Worm (Caenorhabditis elegans) whole organism, late embryonic: ENCODE data around the gene R09H3.3.

Experiments used
- K02D7.2 ChIP-seq: sonication (generic microtip); optimal IDR thresholded peaks from 2 replicates; lab custom pipeline; 2017; ENCODE audit warnings: mild to moderate bottlenecking, missing genetic modification characterization, missing compliant biosample characterization
- K09A11.1 ChIP-seq: sonication (generic microtip); optimal IDR thresholded peaks from 2 replicates; lab custom pipeline; 2017; ENCODE audit warnings: antibody characterized with exemption, mild to moderate bottlenecking, missing genetic modification characterization, missing compliant biosample characterization; ENCODE audit not compliant: insufficient read depth
- T23F11.4 ChIP-seq: fragments of 200-800 bp; sonication (Bioruptor generic); optimal IDR thresholded peaks from 2 replicates; lab custom pipeline; 2018; ENCODE audit warnings: mild to moderate bottlenecking, missing genetic modification characterization, missing compliant biosample characterization
- Y22D7AL.16 ChIP-seq: sonication (generic microtip); optimal IDR thresholded peaks from 2 replicates; lab custom pipeline; 2016; ENCODE audit warnings: missing genetic modification characterization, missing compliant biosample characterization
- ahr-1 ChIP-seq: sonication (generic microtip); optimal IDR thresholded peaks from 2 replicates; lab custom pipeline; 2016; ENCODE audit warnings: missing genetic modification characterization, missing compliant biosample characterization
- ama-1 ChIP-seq: fragments of 150-350 bp; optimal IDR thresholded peaks from 2 replicates; lab custom pipeline; 2014
- ceh-14 ChIP-seq: sonication (generic microtip); optimal IDR thresholded peaks from 2 replicates; lab custom pipeline; 2016; ENCODE audit warnings: missing genotype, missing genetic modification characterization, missing compliant biosample characterization
- ceh-18 ChIP-seq: sonication (generic microtip); optimal IDR thresholded peaks from 2 replicates; lab custom pipeline; 2016; ENCODE audit warnings: missing genetic modification characterization, missing compliant biosample characterization
- ceh-19 ChIP-seq: fragments of 200-800 bp; sonication (Bioruptor generic); optimal IDR thresholded peaks from 2 replicates; lab custom pipeline; 2018; ENCODE audit warnings: mild to moderate bottlenecking, missing genetic modification characterization, missing compliant biosample characterization
- ceh-24 ChIP-seq: sonication (generic microtip); optimal IDR thresholded peaks from 2 replicates; lab custom pipeline; 2016; ENCODE audit warnings: mild to moderate bottlenecking, missing genetic modification characterization, missing compliant biosample characterization
- ceh-30 ChIP-seq: fragments of 150-350 bp; optimal IDR thresholded peaks from 2 replicates; lab custom pipeline; 2014; ENCODE audit warnings: missing biosample characterization, missing genetic modification characterization
- ceh-34 ChIP-seq: sonication (generic microtip); optimal IDR thresholded peaks from 2 replicates; lab custom pipeline; 2016; ENCODE audit warnings: mild to moderate bottlenecking, missing genetic modification characterization, missing compliant biosample characterization
- ceh-48 ChIP-seq: sonication (generic microtip); optimal IDR thresholded peaks from 2 replicates; lab custom pipeline; 2016; ENCODE audit warnings: missing genetic modification characterization, inconsistent platforms, missing compliant biosample characterization
- ceh-6 ChIP-seq: fragments of 200-800 bp; sonication (Bioruptor generic); optimal IDR thresholded peaks from 2 replicates; lab custom pipeline; 2018; ENCODE audit warnings: mild to moderate bottlenecking, missing genetic modification characterization, missing compliant biosample characterization
- ceh-9 ChIP-seq: sonication (generic microtip); optimal IDR thresholded peaks from 2 replicates; lab custom pipeline; 2016; ENCODE audit warnings: mild to moderate bottlenecking, missing genetic modification characterization, inconsistent platforms, missing compliant biosample characterization
- che-1 ChIP-seq: sonication (generic microtip); optimal IDR thresholded peaks from 2 replicates; lab custom pipeline; 2016; ENCODE audit warnings: mild to moderate bottlenecking, missing genetic modification characterization, missing compliant biosample characterization
- dve-1 ChIP-seq: sonication (generic microtip); optimal IDR thresholded peaks from 2 replicates; lab custom pipeline; 2017; ENCODE audit warnings: antibody characterized with exemption, mild to moderate bottlenecking, missing genetic modification characterization, missing compliant biosample characterization
- elt-2 ChIP-seq: sonication (generic microtip); optimal IDR thresholded peaks from 2 replicates; lab custom pipeline; 2016; ENCODE audit warnings: missing genetic modification reagents, missing genetic modification characterization, missing compliant biosample characterization
- eyg-1 ChIP-seq: sonication (generic microtip); optimal IDR thresholded peaks from 2 replicates; lab custom pipeline; 2016; ENCODE audit warnings: missing genotype, missing genetic modification characterization, missing compliant biosample characterization
- fkh-10 ChIP-seq: fragments of 150-350 bp; optimal IDR thresholded peaks from 2 replicates; lab custom pipeline; 2014; ENCODE audit warnings: missing biosample characterization, missing genetic modification reagents, missing genetic modification characterization
- gmeb-2 ChIP-seq: sonication (generic microtip); optimal IDR thresholded peaks from 2 replicates; lab custom pipeline; 2016; ENCODE audit warnings: missing genetic modification characterization, inconsistent platforms, missing compliant biosample characterization
- hlh-15 ChIP-seq: sonication (generic microtip); optimal IDR thresholded peaks from 2 replicates; lab custom pipeline; 2016; ENCODE audit warnings: missing genetic modification characterization, missing compliant biosample characterization
- hlh-30 ChIP-seq: sonication (generic microtip); optimal IDR thresholded peaks from 2 replicates; lab custom pipeline; 2017; ENCODE audit warnings: antibody characterized with exemption, missing genetic modification characterization, missing compliant biosample characterization; ENCODE audit not compliant: insufficient read depth
- hlh-6 ChIP-seq: sonication (generic microtip); optimal IDR thresholded peaks from 2 replicates; lab custom pipeline; 2016; ENCODE audit warnings: missing genotype, missing genetic modification characterization, missing compliant biosample characterization
- hlh-8 ChIP-seq: sonication (generic microtip); optimal IDR thresholded peaks from 2 replicates; lab custom pipeline; 2016; ENCODE audit warnings: missing genotype, missing genetic modification characterization, missing compliant biosample characterization
- lin-11 ChIP-seq: fragments of 200-800 bp; sonication (Bioruptor generic); optimal IDR thresholded peaks from 2 replicates; lab custom pipeline; 2018; ENCODE audit warnings: mild to moderate bottlenecking, missing genetic modification characterization, missing compliant biosample characterization
- madf-2 ChIP-seq: sonication (generic microtip); optimal IDR thresholded peaks from 2 replicates; lab custom pipeline; 2017; ENCODE audit warnings: missing genetic modification characterization, missing compliant biosample characterization
- mec-3 ChIP-seq: sonication (generic microtip); optimal IDR thresholded peaks from 2 replicates; lab custom pipeline; 2016; ENCODE audit warnings: borderline replicate concordance, missing genetic modification characterization, missing compliant biosample characterization
- nfya-1 ChIP-seq: sonication (generic microtip); optimal IDR thresholded peaks from 2 replicates; lab custom pipeline; 2017; ENCODE audit warnings: missing genetic modification characterization, mild to moderate bottlenecking, missing compliant biosample characterization, antibody characterized with exemption, moderate library complexity
- nhr-11 ChIP-seq: fragments of 150-350 bp; optimal IDR thresholded peaks from 2 replicates; lab custom pipeline; 2014; ENCODE audit warnings: missing biosample characterization, missing genetic modification characterization
- nhr-232 ChIP-seq: sonication (generic microtip); optimal IDR thresholded peaks from 2 replicates; lab custom pipeline; 2016; ENCODE audit warnings: missing genetic modification characterization, missing compliant biosample characterization
- pax-1 ChIP-seq: fragments of 150-350 bp; optimal IDR thresholded peaks from 2 replicates; lab custom pipeline; 2014; ENCODE audit warnings: missing biosample characterization, missing genetic modification characterization
- pha-4 ChIP-seq: fragments of 150-350 bp; optimal IDR thresholded peaks from 2 replicates; lab custom pipeline; 2018; ENCODE audit warnings: missing biosample characterization, missing genetic modification reagents, missing genetic modification characterization
- sdc-2 ChIP-seq: sonication (generic microtip); optimal IDR thresholded peaks from 2 replicates; lab custom pipeline; 2016; ENCODE audit warnings: missing genotype, missing genetic modification characterization, missing compliant biosample characterization
- sox-2 ChIP-seq: fragments of 200-800 bp; sonication (Bioruptor generic); IDR thresholded peaks from 2 replicates; pipeline ENCODE4 v1.3.6; 2022; ENCODE audit warnings: missing genetic modification reagents, missing genetic modification characterization, missing compliant biosample characterization
- syd-9 ChIP-seq: sonication (generic microtip); optimal IDR thresholded peaks from 2 replicates; lab custom pipeline; 2016; ENCODE audit warnings: mild to moderate bottlenecking, missing genetic modification characterization, moderate library complexity, missing compliant biosample characterization
- tbx-2 ChIP-seq: sonication (generic microtip); optimal IDR thresholded peaks from 2 replicates; lab custom pipeline; 2016; ENCODE audit warnings: missing genetic modification characterization, missing compliant biosample characterization
- unc-86 ChIP-seq: sonication (generic microtip); optimal IDR thresholded peaks from 2 replicates; lab custom pipeline; 2016; ENCODE audit warnings: missing genetic modification characterization, missing compliant biosample characterization

R09H3.3 gene

DNA sequence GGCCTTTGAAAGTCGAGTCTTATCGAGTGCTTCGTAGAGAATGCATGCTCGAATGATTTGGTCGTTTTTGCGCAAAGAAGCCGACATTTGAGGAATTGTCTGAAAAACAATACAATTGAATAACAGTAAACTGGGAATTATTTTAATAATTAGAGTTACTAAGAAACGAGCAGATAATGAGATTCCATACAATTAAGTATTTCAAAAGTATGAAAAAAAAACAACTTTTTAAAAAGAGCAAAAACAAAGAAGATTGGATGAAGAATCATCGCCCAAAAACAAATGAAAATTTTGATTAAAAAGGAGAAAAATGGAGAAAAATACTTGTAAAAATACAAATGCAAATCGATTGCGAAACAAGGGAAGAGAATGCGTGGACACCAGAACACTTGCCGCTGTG, 9.4 kb upstream of the R09H3.3 start, which contains the start of gene fbxa-170:
Gene fbxa-170 (minus strand): TSS at position 101 of the 400 bp plus-strand sequence.
- TF ChIP-seq tbx-2: no peak
- no peak for TF ChIP-seq syd-9 (tag; lab: Kevin White, UChicago)
- TF ChIP-seq ceh-19 (GFP tag; lab: Kevin White, UChicago): no peak
- no peak for TF ChIP-seq K02D7.2 (tag; lab: Kevin White, UChicago)
- TF ChIP-seq lin-11 (tag; lab: Kevin White, UChicago): no peak
- no peak for TF ChIP-seq ceh-48 (tag; lab: Kevin White, UChicago)
- TF ChIP-seq sox-2 (GFP tag; lab: Robert Waterston, UW): no peak
- TF ChIP-seq nfya-1: no peak
- TF ChIP-seq hlh-6 (tag; lab: Kevin White, UChicago): no peak
- no peak for TF ChIP-seq T23F11.4
- TF ChIP-seq fkh-10: no peak
- no peak for TF ChIP-seq ceh-24 (tag; lab: Kevin White, UChicago)

DNA sequence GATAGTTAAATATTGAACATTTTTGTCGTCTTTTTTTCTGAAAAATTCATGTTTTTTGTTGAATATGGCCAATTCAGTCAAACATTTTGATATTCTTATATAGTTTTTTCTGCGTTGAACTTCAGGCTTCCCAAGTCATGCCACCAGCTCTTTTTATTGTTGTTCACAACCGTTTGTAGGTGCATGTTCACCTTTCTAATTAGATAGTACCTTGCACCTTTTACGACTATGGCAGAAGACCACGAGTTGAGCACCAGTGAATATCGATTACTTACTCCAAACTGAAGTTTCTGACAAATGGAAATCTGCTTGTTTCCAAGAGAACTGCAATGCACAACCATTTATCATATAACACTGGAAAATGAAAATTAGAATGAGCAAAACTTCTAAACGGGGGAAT, 7.2 kb upstream of the R09H3.3 start:
- TF ChIP-seq nhr-232 (tag; lab: Kevin White, UChicago): no peak
- TF ChIP-seq dve-1: no peak
- no peak for TF ChIP-seq hlh-8 (tag; lab: Kevin White, UChicago)
- no peak for TF ChIP-seq ceh-30 (tag; lab: Kevin White, UChicago)
- TF ChIP-seq mec-3 (tag; lab: Kevin White, UChicago): no peak
- TF ChIP-seq elt-2: no peak
- TF ChIP-seq che-1 (tag; lab: Kevin White, UChicago): no peak
- TF ChIP-seq K09A11.1 (tag; lab: Kevin White, UChicago): no peak
- no peak for TF ChIP-seq sdc-2
- TF ChIP-seq pha-4 (tag; lab: Kevin White, UChicago): no peak
- TF ChIP-seq Y22D7AL.16: no peak
- TF ChIP-seq hlh-30: no peak
- no peak for TF ChIP-seq ama-1 (lab: Kevin White, UChicago)
- no peak for TF ChIP-seq ceh-18 (tag; lab: Kevin White, UChicago)

DNA sequence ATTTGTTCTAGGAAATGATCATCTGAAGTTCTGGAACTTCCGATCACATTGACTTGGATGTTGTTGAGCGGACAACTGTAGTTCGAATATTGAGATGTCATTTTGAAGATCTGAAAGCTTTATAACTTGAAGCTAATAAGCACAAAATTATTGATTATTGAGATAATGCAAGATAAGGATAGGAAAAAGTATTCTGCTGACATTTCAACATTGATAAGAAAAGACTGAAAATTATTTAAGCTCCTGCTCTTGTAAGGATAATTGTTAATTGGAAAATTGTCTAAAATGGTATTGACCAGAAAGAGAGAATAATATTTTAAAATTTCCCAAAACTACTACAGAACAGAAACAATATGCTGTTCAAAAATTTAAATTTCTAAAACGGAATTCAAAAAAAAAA, 5.4 kb upstream of the R09H3.3 start, which contains the start of gene tbx-31:
Gene tbx-31 (minus strand): TSS at position 101 of the 400 bp plus-strand sequence.
- TF ChIP-seq eyg-1 (tag; lab: Kevin White, UChicago) (no peak), hlh-15 (tag; lab: Kevin White, UChicago) (no peak), ceh-9 (tag; lab: Kevin White, UChicago) (no peak), pax-1 (tag; lab: Kevin White, UChicago) (no peak), T23F11.4 (no peak)

DNA sequence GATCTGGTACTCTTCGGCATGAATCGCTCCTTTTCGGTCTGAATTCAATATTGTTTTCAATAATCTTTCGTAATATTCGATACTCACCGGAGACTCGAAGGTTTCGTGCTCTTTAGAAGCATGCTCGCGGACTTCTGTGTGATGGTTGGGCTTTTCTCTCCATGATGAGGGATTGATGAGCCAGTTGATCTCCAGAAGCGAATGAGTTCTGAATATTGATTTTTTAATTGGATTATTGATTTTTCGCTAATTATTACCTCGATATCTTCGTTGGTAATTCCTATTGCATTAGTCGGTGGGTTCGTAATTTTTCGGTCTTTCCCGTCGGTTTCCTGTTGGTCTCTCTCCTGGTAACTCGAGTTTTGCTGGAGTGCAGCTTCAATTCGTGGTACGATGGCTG, 1.6 kb downstream of the R09H3.3 start:
- TF ChIP-seq K02D7.2 (tag; lab: Kevin White, UChicago) (no peak), ceh-6 (GFP tag; lab: Kevin White, UChicago) (no peak), tbx-2 (no peak), pax-1 (tag; lab: Kevin White, UChicago) (no peak), eyg-1 (tag; lab: Kevin White, UChicago) (no peak), nfya-1 (no peak)

DNA sequence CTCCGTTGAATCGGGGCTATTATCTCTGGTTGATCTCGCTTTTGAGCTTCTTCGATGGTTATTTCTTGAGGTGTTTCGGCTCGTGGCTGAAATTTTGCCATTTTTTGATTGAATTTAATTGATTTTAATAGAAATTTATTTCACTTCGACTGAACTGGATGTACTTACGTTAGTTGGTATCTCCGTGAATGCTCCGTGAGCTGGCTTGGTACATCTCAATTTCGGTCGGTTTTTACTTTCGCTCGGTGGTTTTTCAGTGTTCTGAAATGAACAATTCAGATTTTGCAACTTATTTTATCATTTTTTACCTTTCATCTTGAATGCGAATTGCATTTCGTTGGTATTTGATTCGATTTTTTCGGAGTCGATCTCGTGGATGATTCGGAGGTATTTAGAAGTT, 3.7 kb downstream of the R09H3.3 start, which contains the start of gene R09H3.2:
Gene R09H3.2 (minus strand): TSS at position 101 of the 400 bp plus-strand sequence.
- TF ChIP-seq ceh-19 (GFP tag; lab: Kevin White, UChicago) (no peak), ceh-14 (tag; lab: Kevin White, UChicago) (no peak), ceh-34 (no peak), nhr-11 (tag; lab: Kevin White, UChicago) (no peak), madf-2 (tag; lab: Kevin White, UChicago) (no peak), ceh-6 (GFP tag; lab: Kevin White, UChicago) (no peak), sdc-2 (no peak), gmeb-2 (tag; lab: Kevin White, UChicago) (no peak), unc-86 (no peak), ahr-1 (tag; lab: Kevin White, UChicago) (no peak)
